Worm (Caenorhabditis elegans) whole organism, mixed stage, embryonic: ENCODE results near the gene C01B10.7.

Source experiments
- M03D4.4 ChIP-seq: sonication (generic microtip); optimal IDR thresholded peaks from 2 replicates; lab custom pipeline; 2017; ENCODE audit warnings: mild to moderate bottlenecking, missing genetic modification characterization, missing compliant biosample characterization
- blmp-1 ChIP-seq: fragments of 150-350 bp; optimal IDR thresholded peaks from 2 replicates; lab custom pipeline; 2014; ENCODE audit warnings: missing biosample characterization, missing genetic modification characterization
- cnd-1 ChIP-seq: fragments of 200-800 bp; sonication (Bioruptor generic); optimal IDR thresholded peaks from 2 replicates; lab custom pipeline; 2018; ENCODE audit warnings: mild to moderate bottlenecking, missing genetic modification characterization, missing compliant biosample characterization
- hlh-1 ChIP-seq: fragments of 150-350 bp; optimal IDR thresholded peaks from 2 replicates; lab custom pipeline; 2014; ENCODE audit warnings: missing biosample characterization, missing genetic modification reagents, missing genetic modification characterization
- mab-5 ChIP-seq: fragments of 150-350 bp; optimal IDR thresholded peaks from 2 replicates; lab custom pipeline; 2014; ENCODE audit warnings: missing biosample characterization, missing genetic modification characterization
- nhr-2 ChIP-seq: fragments of 150-350 bp; optimal IDR thresholded peaks from 2 replicates; lab custom pipeline; 2014; ENCODE audit warnings: missing biosample characterization, missing genetic modification characterization
- nhr-237 ChIP-seq: fragments of 150-350 bp; optimal IDR thresholded peaks from 2 replicates; lab custom pipeline; 2014; ENCODE audit warnings: missing biosample characterization, missing genetic modification characterization
- nhr-28 ChIP-seq: fragments of 150-350 bp; optimal IDR thresholded peaks from 2 replicates; lab custom pipeline; 2014; ENCODE audit warnings: missing biosample characterization, missing genetic modification characterization
- nhr-76 ChIP-seq: sonication (generic microtip); optimal IDR thresholded peaks from 2 replicates; lab custom pipeline; 2017; ENCODE audit warnings: missing biosample characterization, missing genetic modification characterization
- sptf-1 ChIP-seq: sonication (generic microtip); optimal IDR thresholded peaks from 2 replicates; lab custom pipeline; 2017; ENCODE audit warnings: mild to moderate bottlenecking, missing genetic modification characterization, moderate library complexity, missing compliant biosample characterization
- zip-8 ChIP-seq: fragments of 150-350 bp; optimal IDR thresholded peaks from 2 replicates; lab custom pipeline; 2014; ENCODE audit warnings: missing biosample characterization, missing genetic modification characterization
- ztf-11 ChIP-seq: fragments of 150-350 bp; optimal IDR thresholded peaks from 2 replicates; lab custom pipeline; 2014; ENCODE audit warnings: missing biosample characterization, missing genetic modification characterization

ce11 chrIV:6606587-6606986, 31.8 kb upstream of the C01B10.7 start:
- no peak for TF ChIP-seq nhr-237 (tag; lab: Kevin White, UChicago)
- TF ChIP-seq hlh-1 (tag; lab: Kevin White, UChicago): no peak
- TF ChIP-seq blmp-1 (tag; lab: Kevin White, UChicago): no peak
- TF ChIP-seq ztf-11 (tag; lab: Kevin White, UChicago): no peak
- no peak for TF ChIP-seq M03D4.4
- no peak for TF ChIP-seq nhr-76 (tag; lab: Kevin White, UChicago)
- no peak for TF ChIP-seq nhr-2 (tag; lab: Kevin White, UChicago)
- TF ChIP-seq zip-8: no peak
- no peak for TF ChIP-seq cnd-1
- TF ChIP-seq nhr-28 (tag; lab: Kevin White, UChicago): no peak
- TF ChIP-seq mab-5 (tag; lab: Kevin White, UChicago): no peak
- TF ChIP-seq sptf-1 (tag; lab: Kevin White, UChicago): no peak
